Worm (Caenorhabditis elegans): ENCODE data around the gene tag-196.

DNA sequence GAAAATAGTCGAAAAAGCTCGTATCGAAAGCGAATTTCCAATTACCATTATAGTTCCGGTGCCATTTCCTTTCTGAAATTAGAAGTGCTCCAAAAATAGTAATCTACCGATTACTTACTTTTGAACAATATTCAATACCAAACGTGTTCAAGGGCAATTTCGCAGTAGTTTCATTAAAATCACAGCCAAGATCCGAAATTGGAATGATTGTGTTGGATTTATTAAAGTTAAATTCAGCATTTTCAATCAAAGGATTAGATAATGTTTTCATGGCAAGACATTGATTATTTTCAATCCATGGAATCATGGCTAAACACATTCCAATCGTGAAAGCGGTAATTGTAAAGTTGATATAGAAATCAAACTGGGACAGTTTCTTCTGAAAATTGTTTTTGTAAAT lies 38.1 kb downstream of the tag-196 start:
- TF ChIP-seq dao-5 (tag; optimal IDR thresholded peaks at IDR 0.05) (no peak), him-1 (tag; optimal IDR thresholded peaks at IDR 0.05) (no peak)
